Fruit fly (Drosophila melanogaster) whole organism, larva: ENCODE data around the gene Ppt2.

Experiments
- noc ChIP-seq: fragments of 200-800 bp; sonication (Bioruptor generic); optimal IDR thresholded peaks from 3 replicates; lab custom pipeline; 2019; ENCODE audit warnings: missing biosample characterization, mild to moderate bottlenecking, missing genetic modification characterization, moderate library complexity

Gene Ppt2

DNA sequence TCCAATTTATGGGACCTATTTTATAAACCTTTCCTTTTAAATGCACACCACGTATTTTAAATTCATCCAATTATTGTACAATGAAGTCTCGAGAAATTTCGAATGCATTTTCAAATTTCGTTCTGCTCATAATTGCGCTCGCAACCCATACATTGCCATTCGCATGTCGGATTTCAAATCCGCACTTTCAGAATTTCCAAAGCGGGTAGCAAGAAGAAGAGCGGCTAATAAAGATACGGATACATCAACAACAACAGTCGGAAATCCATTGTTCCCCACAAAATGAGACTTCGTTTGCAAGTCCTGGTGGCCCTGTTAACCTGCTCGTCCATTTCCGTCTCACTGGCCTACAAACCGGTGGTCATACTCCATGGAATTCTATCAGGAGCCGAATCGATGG is at the start of gene Ppt2:
Ppt2 (plus strand) TSS at position 209 of the 400 bp plus-strand sequence.
- no peak for TF ChIP-seq noc (tag; lab: Kevin White, UChicago)

dm6 chr2L:11235534-11235933 is 44.6 kb upstream of the Ppt2 start:
- TF ChIP-seq noc (tag; lab: Kevin White, UChicago), result no peak

- no peak for TF ChIP-seq noc (tag; lab: Kevin White, UChicago)
Observed at dm6 chr2L:11236364-11236763, 43.7 kb upstream of the Ppt2 start.

DNA sequence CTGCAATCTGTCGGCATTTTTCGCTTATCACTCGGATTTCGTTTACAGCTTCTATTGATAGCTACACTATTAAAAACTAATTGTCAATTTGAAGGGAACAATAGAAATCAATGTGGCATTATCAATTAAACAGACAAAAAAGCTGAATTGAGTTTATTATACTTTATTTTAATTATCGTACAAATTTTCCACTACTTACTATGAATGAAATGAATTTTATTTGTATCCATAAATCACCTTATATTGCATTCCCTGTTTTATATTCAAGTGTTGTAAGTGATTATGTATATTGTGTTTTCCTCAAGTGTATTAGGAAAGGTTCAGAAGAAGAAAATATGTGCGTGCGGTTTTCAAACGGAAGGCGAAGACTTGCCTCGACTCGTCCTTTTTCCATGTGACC is 36.2 kb upstream of the Ppt2 start:
- TF ChIP-seq noc (tag; lab: Kevin White, UChicago), result no peak

DNA sequence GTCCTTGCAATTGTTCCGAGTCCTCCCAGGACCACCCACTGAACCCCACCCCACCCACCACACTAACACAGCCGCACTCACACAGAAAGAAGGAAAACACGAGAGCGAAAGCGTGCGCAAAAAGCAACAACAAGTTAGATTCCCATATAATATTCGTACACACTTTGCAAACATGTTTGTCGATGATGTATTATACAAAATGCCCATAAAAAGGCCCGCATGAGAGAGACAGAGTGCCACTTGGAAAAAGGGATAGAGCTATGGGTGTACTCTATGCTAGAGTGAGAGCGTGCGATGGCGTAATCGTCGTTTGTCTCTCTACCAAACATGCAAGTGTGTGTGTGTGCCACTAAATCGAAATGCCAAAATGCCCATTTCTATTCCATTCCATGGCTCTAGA is 32.4 kb upstream of the Ppt2 start:
- no peak for TF ChIP-seq noc (tag; lab: Kevin White, UChicago)

DNA sequence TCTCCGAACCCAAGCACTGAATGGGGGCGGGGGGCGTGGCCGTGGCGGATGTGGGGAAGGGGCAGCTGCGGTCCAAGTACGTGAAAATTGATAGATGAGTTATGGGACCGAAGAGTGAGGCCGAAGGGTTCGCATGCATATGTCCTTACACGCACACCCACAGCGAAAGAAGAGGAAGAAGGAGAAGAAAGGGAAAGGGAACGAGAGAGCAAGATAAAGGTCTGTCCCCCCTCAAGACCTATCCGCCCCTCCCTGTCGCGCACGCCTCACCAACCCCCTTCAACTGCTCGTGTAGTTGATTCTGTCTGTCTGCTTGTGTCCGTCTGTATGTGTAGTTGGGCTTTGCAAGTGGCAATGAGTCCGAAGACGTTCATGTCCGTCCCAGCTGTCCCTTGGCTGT is 30.7 kb upstream of the Ppt2 start:
- TF ChIP-seq noc (tag; lab: Kevin White, UChicago), result no peak

- TF ChIP-seq noc (tag; lab: Kevin White, UChicago), result no peak
Observed at dm6 chr2L:11251181-11251580, 28.9 kb upstream of the Ppt2 start.

dm6 chr2L:11268933-11269631 is 11.0 kb upstream of the Ppt2 start, which contains the start of gene cmet:
cmet (minus strand) TSS chr2L:11269002.
- TF ChIP-seq noc (tag; lab: Kevin White, UChicago), result no peak

DNA sequence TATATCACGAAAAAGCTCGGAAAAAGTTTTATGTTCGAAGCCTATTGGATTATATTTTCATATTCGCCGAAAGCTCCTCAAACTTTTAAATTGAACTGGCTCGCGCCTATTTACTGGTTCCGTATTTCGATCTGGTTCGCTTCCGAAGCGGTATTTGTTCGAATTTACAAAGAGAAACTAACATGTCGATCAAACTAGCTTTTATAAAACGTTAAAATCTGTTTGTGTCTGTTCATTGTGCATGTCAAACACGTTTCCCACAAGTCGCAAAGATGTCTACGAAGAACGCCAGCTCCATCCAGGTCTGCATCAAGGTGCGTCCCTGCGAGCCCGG is 10.5 kb upstream of the Ppt2 start, which contains the start of gene cana:
cana (plus strand) TSS at position 149 of the 334 bp plus-strand sequence.
- no peak for TF ChIP-seq noc (tag; lab: Kevin White, UChicago)

- peak; percentile 52 for TF ChIP-seq noc (tag; lab: Kevin White, UChicago)
Observed at dm6 chr2L:11271622-11272282, 8.3 kb upstream of the Ppt2 start.

dm6 chr2L:11277927-11278351 is 2.2 kb upstream of the Ppt2 start, which contains the start of gene CG33695:
CG33695 (plus strand) TSS chr2L:11278021.
- TF ChIP-seq noc (tag; lab: Kevin White, UChicago), result no peak

DNA sequence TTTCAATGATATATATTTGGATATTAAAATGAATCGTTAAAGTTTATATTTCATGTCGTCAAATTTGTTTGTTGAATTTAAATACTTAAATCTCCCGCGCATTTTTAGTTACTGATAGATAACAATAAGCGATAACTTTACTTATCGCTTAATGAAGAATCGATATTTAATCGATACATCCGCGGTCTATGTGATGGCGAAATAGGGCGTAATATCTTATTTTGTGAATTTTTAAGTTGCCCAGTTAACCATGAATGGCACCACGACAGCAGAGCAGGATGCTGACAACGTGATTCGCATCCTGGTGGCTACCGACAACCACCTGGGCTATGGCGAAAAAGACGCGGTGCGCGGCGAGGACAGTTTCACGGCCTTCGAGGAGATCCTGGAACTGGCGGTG is 1.8 kb downstream of the Ppt2 start, which contains the start of gene mre11:
mre11 (plus strand) TSS at position 161 of the 400 bp plus-strand sequence.
- TF ChIP-seq noc (tag; lab: Kevin White, UChicago), result no peak

- TF ChIP-seq noc (tag; lab: Kevin White, UChicago), result no peak
Observed at dm6 chr2L:11285606-11286005, 5.5 kb downstream of the Ppt2 start, which contains the start of gene Osi21. Osi21 (minus strand) TSS chr2L:11285706.

dm6 chr2L:11295762-11296161 is 15.7 kb downstream of the Ppt2 start:
- TF ChIP-seq noc (tag; lab: Kevin White, UChicago), result no peak

DNA sequence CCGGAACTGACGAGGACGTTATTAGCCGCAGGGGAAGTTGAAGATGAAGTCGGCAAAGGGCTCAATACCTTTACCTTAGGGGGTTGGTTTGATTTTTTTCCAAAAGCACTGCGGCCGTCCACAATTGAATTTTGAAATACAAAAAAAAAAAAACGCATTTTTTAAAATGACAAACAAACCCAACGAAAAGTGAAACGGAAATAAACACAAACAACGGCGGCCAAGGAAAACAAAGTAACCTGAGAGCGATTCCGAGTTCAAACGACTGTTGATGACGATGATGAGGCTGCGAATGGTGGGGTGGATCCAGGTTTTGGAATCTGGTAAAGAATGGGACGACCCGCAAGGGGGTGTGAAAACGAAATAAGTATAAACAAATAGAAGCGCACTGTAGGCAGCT is 16.4 kb downstream of the Ppt2 start:
- no peak for TF ChIP-seq noc (tag; lab: Kevin White, UChicago)

DNA sequence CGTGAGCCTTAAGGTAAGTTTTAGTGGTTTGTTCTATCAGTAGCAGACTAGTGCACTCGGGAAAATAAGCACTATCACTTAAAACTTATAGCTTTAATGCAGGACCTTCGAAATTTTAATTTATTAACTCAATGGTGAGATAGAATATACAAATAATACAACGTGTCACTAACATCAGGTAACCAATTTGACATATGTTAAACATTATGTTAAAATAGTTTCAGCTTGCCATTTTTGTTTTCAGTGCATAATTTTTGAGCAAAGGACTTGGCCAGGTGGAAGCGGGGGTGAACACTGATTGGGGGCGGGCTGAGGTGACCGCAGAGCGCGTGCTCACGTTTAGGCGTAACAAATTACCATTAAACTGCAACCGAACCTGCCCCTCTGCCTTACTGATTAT is 22.4 kb downstream of the Ppt2 start:
- TF ChIP-seq noc (tag; lab: Kevin White, UChicago), result no peak

- TF ChIP-seq noc (tag; lab: Kevin White, UChicago), result no peak
Observed at dm6 chr2L:11306091-11306490, 26.0 kb downstream of the Ppt2 start.
